Fruit fly (Drosophila melanogaster): ENCODE measurements around the gene CG18131.

CG18131 gene

DNA sequence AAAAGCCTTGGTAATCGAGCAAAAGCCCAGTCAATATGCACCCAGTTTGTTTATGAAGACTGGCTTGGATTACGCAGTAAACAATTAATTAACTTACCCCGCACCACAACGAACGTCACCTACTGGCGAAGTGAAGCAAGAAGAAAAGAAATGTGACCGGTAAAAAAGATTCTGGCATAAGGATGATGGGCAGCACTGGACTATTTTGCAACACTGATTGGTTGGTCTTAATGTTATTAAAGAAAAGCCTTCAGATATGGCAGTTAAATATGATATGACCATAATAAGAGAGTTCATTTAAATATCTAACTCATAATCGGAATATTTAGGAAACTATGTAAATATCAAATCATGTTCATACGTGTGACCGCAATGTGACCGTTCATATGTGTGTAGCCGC is at the start of gene CG18131:
TSS of gene CG18131 (minus strand) at position 297 of the 400 bp plus-strand sequence.
- TF ChIP-seq h (optimal IDR thresholded peaks at IDR 0.05) (no peak), ttk (optimal IDR thresholded peaks at IDR 0.05) (no peak), psq (optimal IDR thresholded peaks at IDR 0.05) (no peak), Sin3A (optimal IDR thresholded peaks at IDR 0.05) (no peak), insv (optimal IDR thresholded peaks at IDR 0.05) (no peak), Myc (optimal IDR thresholded peaks at IDR 0.05) (no peak)

DNA sequence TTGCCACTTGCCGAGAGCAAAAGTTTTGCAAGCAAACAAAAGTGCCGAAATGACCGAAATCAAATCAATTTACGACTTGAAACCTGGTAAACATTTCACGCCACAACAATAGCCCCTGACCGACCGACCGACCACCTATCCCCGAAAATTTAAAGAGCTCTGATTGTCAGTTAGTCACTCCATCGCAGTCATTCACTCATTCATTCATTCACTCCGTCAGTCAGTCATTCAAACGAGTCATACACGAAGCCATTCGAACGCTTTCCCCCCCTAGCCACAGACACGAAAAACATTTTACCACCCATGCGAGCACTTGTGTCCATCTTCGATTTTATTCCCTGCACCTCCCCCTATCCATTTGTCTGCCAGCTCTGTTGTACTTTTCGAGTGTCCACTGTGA is 47.5 kb upstream of the CG18131 start:
- TF ChIP-seq Myc (optimal IDR thresholded peaks at IDR 0.05): no peak
- TF ChIP-seq ttk (optimal IDR thresholded peaks at IDR 0.05): no peak
- no peak for TF ChIP-seq h (optimal IDR thresholded peaks at IDR 0.05)
- TF ChIP-seq Sin3A (optimal IDR thresholded peaks at IDR 0.05): no peak
- no peak for TF ChIP-seq insv (optimal IDR thresholded peaks at IDR 0.05)
- TF ChIP-seq psq (optimal IDR thresholded peaks at IDR 0.05): no peak

DNA sequence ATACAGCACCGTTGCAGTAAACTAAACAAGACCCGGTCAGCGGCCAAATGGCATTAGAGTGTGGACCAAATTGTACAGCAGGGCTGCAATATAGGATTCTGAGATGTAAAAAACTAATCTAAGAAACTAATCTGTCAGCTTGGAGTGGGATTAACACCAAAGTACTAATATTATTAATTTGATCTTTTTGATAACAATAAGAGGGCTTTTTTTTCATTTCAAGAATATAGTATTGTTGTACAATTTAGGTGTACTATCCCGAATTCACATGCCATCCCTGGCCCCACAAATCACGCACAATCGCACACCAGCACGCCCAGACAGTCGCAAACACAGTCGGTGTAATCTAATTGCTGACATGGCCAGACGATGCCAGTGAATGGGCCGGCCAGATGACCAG is 37.7 kb upstream of the CG18131 start:
- TF ChIP-seq Myc (optimal IDR thresholded peaks at IDR 0.05) (no peak), insv (optimal IDR thresholded peaks at IDR 0.05) (no peak), ttk (optimal IDR thresholded peaks at IDR 0.05) (no peak), h (optimal IDR thresholded peaks at IDR 0.05) (no peak), Sin3A (optimal IDR thresholded peaks at IDR 0.05) (no peak)

DNA sequence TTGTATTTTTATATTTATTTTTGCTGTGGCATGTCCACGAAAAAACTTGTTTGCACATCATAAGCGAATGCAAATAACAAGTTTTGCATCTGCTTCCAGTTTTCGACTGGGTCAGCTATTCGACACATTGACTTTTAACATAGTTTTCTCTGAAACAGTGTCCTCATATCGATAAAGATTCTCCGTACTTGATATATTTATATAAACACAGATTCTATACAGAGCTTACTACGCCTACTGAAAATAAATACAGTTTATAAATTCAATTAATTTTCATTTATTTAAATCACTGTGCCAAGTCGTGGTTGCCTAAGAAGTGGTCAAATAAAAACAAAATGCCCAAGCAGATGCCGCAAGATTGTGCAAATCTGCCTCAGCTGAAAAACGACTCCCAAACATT is 34.8 kb upstream of the CG18131 start:
- TF ChIP-seq Myc (optimal IDR thresholded peaks at IDR 0.05) (no peak), ttk (optimal IDR thresholded peaks at IDR 0.05) (no peak), Sin3A (optimal IDR thresholded peaks at IDR 0.05) (no peak), insv (optimal IDR thresholded peaks at IDR 0.05) (no peak), psq (optimal IDR thresholded peaks at IDR 0.05) (no peak), h (optimal IDR thresholded peaks at IDR 0.05) (no peak)

DNA sequence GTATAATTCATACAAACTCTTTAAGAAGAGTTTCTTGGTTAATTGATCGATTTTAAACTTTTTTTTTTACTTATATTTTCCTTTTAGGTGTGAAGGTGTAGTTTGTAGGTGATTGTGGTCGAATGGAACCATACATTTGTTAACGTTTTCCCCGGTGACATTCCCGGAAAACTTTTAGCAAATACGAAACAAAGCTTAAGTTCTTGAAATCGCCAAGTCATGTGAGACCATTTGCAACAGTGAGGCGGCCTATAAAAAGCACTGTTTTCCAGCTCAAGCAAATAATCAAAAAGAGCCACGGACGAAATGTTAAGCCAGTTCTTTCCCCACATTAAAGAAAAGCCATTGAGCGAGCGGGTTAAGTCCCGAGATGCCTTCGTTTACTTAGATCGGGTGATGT is 22.0 kb upstream of the CG18131 start, which contains the start of gene Or22b:
TSS of gene Or22b (plus strand) at position 301 of the 400 bp plus-strand sequence.
- TF ChIP-seq Myc (optimal IDR thresholded peaks at IDR 0.05) (no peak), ttk (optimal IDR thresholded peaks at IDR 0.05) (no peak), psq (optimal IDR thresholded peaks at IDR 0.05) (no peak), insv (optimal IDR thresholded peaks at IDR 0.05) (no peak), Sin3A (optimal IDR thresholded peaks at IDR 0.05) (no peak), h (optimal IDR thresholded peaks at IDR 0.05) (no peak)

DNA sequence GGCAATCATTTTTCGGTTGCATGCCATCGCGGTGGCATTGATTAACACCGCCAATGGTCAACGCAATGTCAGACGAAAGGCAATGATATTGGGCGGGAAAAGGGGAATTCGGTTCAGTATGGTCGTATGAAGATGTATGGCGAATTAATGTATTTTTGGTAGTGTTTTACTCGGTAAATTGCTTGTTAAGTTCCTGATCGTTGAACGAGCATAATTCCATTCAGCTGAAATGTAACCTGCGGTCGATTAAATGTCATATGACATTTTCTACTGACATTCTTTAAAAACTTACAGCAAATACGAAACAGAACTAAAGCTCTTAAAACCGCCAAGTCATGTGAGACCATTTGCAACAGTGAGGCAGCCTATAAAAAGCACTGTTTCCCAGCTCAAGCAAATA is 19.8 kb upstream of the CG18131 start, which contains the start of gene Or22a:
TSS of gene Or22a (plus strand) at position 301 of the 400 bp plus-strand sequence.
- TF ChIP-seq psq (optimal IDR thresholded peaks at IDR 0.05): no peak
- TF ChIP-seq insv (optimal IDR thresholded peaks at IDR 0.05): no peak
- no peak for TF ChIP-seq Myc (optimal IDR thresholded peaks at IDR 0.05)
- TF ChIP-seq ttk (optimal IDR thresholded peaks at IDR 0.05): no peak
- TF ChIP-seq Sin3A (optimal IDR thresholded peaks at IDR 0.05): no peak
- TF ChIP-seq h (optimal IDR thresholded peaks at IDR 0.05): no peak

DNA sequence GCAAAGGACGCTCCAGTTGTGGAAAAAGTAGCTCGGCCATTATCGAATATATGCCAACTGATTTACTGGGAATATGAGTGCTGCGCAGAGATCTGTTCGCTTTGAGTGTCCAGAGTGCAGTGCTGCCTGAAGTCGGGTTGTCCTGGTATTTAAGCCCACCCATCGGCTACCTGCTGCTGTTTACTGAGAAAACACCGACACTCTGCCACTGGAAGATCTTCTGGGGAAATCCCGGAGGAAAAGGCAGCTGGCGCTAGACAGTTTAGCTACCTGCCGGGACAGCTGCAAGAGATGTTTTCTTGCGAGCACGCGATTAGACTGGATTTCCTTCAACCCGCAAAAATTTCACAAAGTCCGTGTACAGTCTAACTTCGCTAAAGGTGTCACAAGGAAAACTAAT is 17.6 kb upstream of the CG18131 start, which contains the start of gene halo:
TSS of gene halo (minus strand) at position 127 of the 400 bp plus-strand sequence.
- TF ChIP-seq insv (optimal IDR thresholded peaks at IDR 0.05): no peak
- TF ChIP-seq Myc (optimal IDR thresholded peaks at IDR 0.05): no peak
- TF ChIP-seq ttk (optimal IDR thresholded peaks at IDR 0.05): no peak
- TF ChIP-seq h (optimal IDR thresholded peaks at IDR 0.05): no peak
- TF ChIP-seq psq (optimal IDR thresholded peaks at IDR 0.05): no peak
- no peak for TF ChIP-seq Sin3A (optimal IDR thresholded peaks at IDR 0.05)

DNA sequence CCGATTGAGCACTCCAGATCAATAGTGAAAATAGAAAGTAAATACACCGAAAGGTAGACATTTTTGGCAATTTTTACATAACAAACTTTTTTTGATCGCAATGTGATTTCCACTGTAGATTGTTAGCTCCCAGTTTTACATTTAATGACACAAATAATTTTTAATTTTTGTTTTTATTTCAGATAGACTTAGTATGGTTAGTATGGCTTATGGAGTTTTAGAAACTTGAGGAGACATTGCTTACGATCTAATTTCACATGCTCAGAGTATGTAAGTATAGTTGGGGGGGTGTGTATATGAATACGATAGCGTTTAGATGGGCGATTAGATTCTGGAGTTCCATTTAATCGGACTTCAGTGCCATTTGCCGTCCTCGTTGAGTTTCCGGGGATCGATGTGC is 17.0 kb upstream of the CG18131 start, which contains the start of gene CG18132:
TSS of gene CG18132 (minus strand) at position 101 of the 400 bp plus-strand sequence.
- no peak for TF ChIP-seq Sin3A (optimal IDR thresholded peaks at IDR 0.05)
- no peak for TF ChIP-seq psq (optimal IDR thresholded peaks at IDR 0.05)
- no peak for TF ChIP-seq ttk (optimal IDR thresholded peaks at IDR 0.05)
- TF ChIP-seq insv (optimal IDR thresholded peaks at IDR 0.05): no peak
- TF ChIP-seq Myc (optimal IDR thresholded peaks at IDR 0.05): no peak
- no peak for TF ChIP-seq h (optimal IDR thresholded peaks at IDR 0.05)

DNA sequence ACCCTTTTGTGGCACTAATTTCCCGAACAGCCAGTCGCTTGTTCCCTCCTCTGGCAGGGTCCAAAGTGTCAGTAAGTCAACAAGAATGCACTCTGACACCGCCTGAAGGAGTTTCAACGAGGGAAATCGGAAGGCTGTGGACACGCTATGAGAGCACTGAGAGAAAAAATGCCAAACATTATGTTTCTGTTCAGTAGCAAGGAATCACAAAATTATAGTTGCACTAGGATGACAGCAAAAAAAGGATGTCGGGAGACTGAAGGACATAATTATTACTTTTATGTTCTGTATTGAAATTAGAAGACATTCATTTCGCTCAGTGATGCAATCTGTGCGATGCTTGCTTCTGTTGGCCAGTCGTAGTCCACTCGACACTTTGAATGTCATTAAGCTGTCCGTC is 9.3 kb upstream of the CG18131 start:
- TF ChIP-seq ttk (optimal IDR thresholded peaks at IDR 0.05) (no peak), Myc (optimal IDR thresholded peaks at IDR 0.05) (no peak), insv (optimal IDR thresholded peaks at IDR 0.05) (no peak), h (optimal IDR thresholded peaks at IDR 0.05) (no peak), psq (optimal IDR thresholded peaks at IDR 0.05) (no peak), Sin3A (optimal IDR thresholded peaks at IDR 0.05) (no peak)

DNA sequence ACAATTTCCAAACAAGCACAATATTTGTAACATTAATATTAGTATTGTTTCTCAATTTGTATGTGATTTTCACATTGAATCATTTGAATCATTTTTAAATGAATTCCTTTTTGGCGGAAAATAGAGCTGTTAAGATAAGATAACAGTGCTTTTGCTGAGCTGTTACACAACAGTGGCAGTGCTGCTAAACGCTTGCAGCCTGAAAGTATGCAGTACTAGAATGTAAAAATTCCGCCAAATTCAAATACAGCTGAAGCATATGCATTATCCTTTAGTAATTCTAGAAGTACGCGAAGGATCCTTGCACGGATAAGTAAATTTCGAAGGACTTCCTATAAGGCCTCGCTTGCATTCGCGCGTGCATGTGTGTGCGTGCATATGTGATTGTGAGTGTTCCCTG is 3.9 kb upstream of the CG18131 start:
- TF ChIP-seq psq (optimal IDR thresholded peaks at IDR 0.05) (no peak), ttk (optimal IDR thresholded peaks at IDR 0.05) (no peak), insv (optimal IDR thresholded peaks at IDR 0.05) (no peak)

DNA sequence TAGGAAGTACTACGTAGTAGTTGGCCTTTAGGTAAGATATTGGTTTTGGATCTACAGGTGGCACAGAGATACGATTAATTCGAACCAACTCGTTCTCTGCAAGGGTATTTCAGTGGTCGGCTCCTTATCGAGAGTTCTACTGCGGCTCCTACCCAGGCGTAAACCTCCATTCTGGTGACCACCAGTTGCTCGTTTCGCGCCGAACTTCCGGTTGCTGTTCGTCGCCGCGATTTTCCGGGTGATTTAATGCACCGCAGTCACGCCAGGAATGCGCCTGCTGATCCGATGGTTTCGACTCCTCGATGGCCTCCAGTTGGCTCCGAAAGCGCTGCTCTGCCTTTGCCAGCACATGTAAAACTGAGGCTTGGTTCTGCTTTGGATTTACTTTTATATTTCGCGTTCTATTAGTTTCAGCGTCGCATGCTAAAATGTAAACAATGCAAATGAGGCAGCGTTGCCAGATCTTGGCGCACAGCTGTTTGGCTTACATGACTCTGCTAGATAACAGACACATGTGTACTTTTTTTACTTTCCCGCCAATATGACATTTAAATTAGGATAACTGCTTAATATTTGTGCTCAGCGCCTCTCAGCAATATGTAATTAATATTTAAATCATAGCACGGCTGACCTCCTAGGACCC is 2.2 kb upstream of the CG18131 start, which contains the start of gene CG7420:
TSS of gene CG7420 (minus strand) at position 446 of the 643 bp plus-strand sequence.
- TF ChIP-seq Sin3A (optimal IDR thresholded peaks at IDR 0.05): no peak
- TF ChIP-seq insv (optimal IDR thresholded peaks at IDR 0.05): no peak
- TF ChIP-seq h (optimal IDR thresholded peaks at IDR 0.05): no peak
- TF ChIP-seq psq (optimal IDR thresholded peaks at IDR 0.05): no peak
- TF ChIP-seq ttk (optimal IDR thresholded peaks at IDR 0.05): no peak
- no peak for TF ChIP-seq Myc (optimal IDR thresholded peaks at IDR 0.05)

DNA sequence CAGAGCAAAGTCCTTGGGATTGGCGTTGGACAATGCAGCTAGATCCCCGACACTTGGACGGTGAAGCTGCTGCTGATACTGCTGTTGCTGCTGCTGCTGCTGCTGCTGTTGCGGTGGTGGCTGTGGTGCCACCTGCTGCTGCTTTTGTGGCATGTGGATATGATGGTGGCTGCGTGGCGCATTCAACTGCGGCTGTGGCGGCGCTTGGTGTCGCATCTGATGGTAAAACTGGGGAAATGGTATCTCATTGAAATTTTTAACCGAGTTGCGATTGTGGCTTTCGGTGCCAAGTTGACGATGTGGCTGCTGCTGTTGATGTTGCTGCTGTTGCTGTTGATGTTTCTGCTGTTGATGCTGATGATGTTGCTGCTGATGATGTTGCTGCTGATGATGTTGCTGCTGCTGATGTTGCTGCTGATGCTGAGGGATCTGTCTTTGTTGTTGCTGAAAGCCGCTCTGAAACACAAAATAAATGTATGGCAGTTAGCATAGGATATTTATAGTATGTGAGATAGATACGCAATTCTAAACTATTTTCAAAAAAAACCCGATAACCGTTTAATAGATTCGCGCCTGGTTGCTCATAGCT is 1.3 kb downstream of the CG18131 start:
- TF ChIP-seq psq (optimal IDR thresholded peaks at IDR 0.05) (no peak), Myc (optimal IDR thresholded peaks at IDR 0.05) (no peak), insv (optimal IDR thresholded peaks at IDR 0.05) (no peak), ttk (optimal IDR thresholded peaks at IDR 0.05) (no peak), Sin3A (optimal IDR thresholded peaks at IDR 0.05) (no peak), h (optimal IDR thresholded peaks at IDR 0.05) (no peak)

Measured in Kc167 (cell line).